Fruit fly (Drosophila melanogaster): ENCODE data around the gene CG11537.

- TF ChIP-seq psq (optimal IDR thresholded peaks at IDR 0.05) (no peak), h (optimal IDR thresholded peaks at IDR 0.05) (no peak)
Measured at dm6 chr3L:3187263-3187662, 44.0 kb upstream of the CG11537 start, which contains the start of gene CG14957.
